Fruit fly (Drosophila melanogaster) whole organism, embryonic: ENCODE results near the gene CG1622.

ENCODE experiments used
- CG2129 ChIP-seq: fragments of 200-800 bp; sonication (Bioruptor generic); IDR thresholded peaks from 2 replicates; pipeline ENCODE4 v1.3.6; 2022; ENCODE audit warnings: missing biosample characterization, missing genetic modification characterization; ENCODE audit not compliant: partially characterized antibody
- E2f1 ChIP-seq: fragments of 200-800 bp; sonication (Bioruptor generic); IDR thresholded peaks from 2 replicates; pipeline ENCODE4 v1.3.6; 2022; ENCODE audit warnings: missing biosample characterization, missing genetic modification characterization

DNA sequence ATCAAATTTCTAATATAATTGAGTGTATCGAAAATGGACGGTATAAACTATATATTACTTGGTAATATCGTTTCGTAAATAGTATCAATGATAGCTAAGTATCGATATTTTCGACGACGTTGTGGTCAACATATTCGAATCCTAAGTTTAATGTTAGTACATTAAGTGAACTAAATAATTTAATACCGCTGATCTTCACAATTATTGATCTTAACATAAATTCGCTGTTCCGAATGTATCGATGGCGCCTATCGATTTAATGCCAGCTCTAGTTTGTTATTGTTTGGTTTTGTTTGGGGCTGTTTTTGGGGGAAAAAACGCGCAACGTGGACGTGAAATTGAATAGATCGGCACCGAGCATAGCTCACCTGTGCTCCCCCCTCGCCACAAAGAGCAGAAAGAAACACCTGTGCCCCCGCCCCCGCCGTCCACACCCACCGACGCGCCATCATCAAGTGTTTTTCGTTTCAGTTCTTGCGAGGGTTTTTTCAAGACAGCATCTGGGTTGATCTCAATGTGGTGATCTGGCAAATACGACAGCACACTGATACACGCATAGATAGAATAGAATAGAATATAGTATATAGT, 11.0 kb upstream of the CG1622 start:
- TF ChIP-seq E2f1 (GFP tag; lab: Robert Waterston, UW): no peak
- no peak; the same call in 1 of the 2 replicates for TF ChIP-seq CG2129
